Worm (Caenorhabditis elegans) whole organism, L1 larva: ENCODE measurements around the gene fars-3.

Experiments
- dpl-1 ChIP-seq, 3 experiments: fragments of 150-350 bp in 2 of 3; sonication (generic microtip) in 1 of 3; optimal IDR thresholded peaks; 2 replicates each; lab custom pipeline; 2014 to 2017; ENCODE audit warnings: missing biosample characterization in 3 of 3, missing genetic modification characterization in 3 of 3, missing genetic modification reagents in 3 of 3
- jun-1 ChIP-seq: fragments of 150-350 bp; optimal IDR thresholded peaks from 2 replicates; lab custom pipeline; 2014; ENCODE audit warnings: missing biosample characterization, missing genetic modification reagents, missing genetic modification characterization
- nhr-12 ChIP-seq: sonication (generic microtip); optimal IDR thresholded peaks from 2 replicates; lab custom pipeline; 2017; ENCODE audit warnings: missing biosample characterization, missing genetic modification characterization
- nhr-76 ChIP-seq: sonication (generic microtip); optimal IDR thresholded peaks from 2 replicates; lab custom pipeline; 2017; ENCODE audit warnings: missing biosample characterization, missing genetic modification characterization

DNA sequence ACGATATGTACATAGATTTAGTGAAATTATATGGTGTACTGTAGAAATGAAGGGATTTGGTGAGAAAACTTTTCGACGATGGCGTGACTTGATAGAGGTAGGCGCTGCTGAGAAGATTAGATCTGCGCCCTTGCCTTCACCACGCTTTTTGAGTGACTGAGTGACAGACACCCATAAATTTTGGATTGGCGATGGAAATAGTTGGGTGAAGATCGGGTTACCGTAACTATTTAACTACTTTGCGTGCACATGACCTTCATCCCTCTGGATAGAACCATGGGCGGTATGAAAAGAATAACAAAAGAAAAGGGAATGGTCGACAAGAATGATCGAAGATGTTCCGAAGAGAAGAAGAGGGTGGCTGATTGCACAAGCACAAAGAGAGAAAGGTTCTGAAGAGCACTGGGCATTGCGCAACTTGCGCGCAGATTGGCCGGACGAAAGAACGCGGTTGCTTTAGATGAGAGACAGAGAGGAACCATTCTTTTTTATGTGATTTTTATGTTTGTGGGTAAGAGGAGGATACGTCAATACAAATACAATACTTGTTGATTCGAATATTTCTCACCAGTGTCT is 49.1 kb upstream of the fars-3 start:
- TF ChIP-seq nhr-76 (tag; lab: Kevin White, UChicago) (no peak), dpl-1 (GFP tag; optimal IDR thresholded peaks at IDR 0.05; lab: Kevin White, UChicago) (no peak), nhr-12 (tag; lab: Kevin White, UChicago) (no peak), jun-1 (tag; lab: Kevin White, UChicago) (no peak)
